Fruit fly (Drosophila melanogaster) whole organism, pupa: Measurements from ENCODE around the gene CG10600.

ENCODE experiments used
- CG10348 ChIP-seq: fragments of 200-800 bp; sonication (Bioruptor generic); IDR thresholded peaks from 2 replicates; pipeline ENCODE4 v1.3.6; 2022; ENCODE audit warnings: missing biosample characterization, missing genetic modification characterization
- CG13204 ChIP-seq: fragments of 200-800 bp; sonication (Bioruptor generic); optimal IDR thresholded peaks from 2 replicates; lab custom pipeline; 2018; ENCODE audit warnings: missing biosample characterization, mild to moderate bottlenecking, missing genetic modification characterization, moderate library complexity
- CG14655 ChIP-seq: fragments of 200-800 bp; sonication (Bioruptor generic); optimal IDR thresholded peaks from 3 replicates; lab custom pipeline; 2017; ENCODE audit warnings: mild to moderate bottlenecking, missing biosample characterization, missing genetic modification reagents, missing genetic modification characterization
- CG15710 ChIP-seq: fragments of 200-800 bp; sonication (Bioruptor generic); optimal IDR thresholded peaks from 2 replicates; lab custom pipeline; 2018; ENCODE audit warnings: missing biosample characterization, mild to moderate bottlenecking, missing genetic modification characterization, moderate library complexity
- CG32121 ChIP-seq: fragments of 200-800 bp; sonication (Bioruptor generic); IDR thresholded peaks from 2 replicates; pipeline ENCODE4 v1.3.6; 2022; ENCODE audit warnings: missing biosample characterization, missing genetic modification characterization
- CG34367 ChIP-seq: fragments of 200-800 bp; sonication (Bioruptor generic); optimal IDR thresholded peaks from 2 replicates; lab custom pipeline; 2018; ENCODE audit warnings: missing biosample characterization, mild to moderate bottlenecking, missing genetic modification characterization
- CG4496 ChIP-seq: fragments of 200-800 bp; sonication (Bioruptor generic); IDR thresholded peaks from 3 replicates; pipeline ENCODE4 v1.3.6; 2022; ENCODE audit warnings: missing biosample characterization, missing genetic modification characterization
- CG8159 ChIP-seq: fragments of 200-800 bp; sonication (Bioruptor generic); optimal IDR thresholded peaks from 3 replicates; lab custom pipeline; 2018; ENCODE audit warnings: missing biosample characterization, mild to moderate bottlenecking, missing genetic modification characterization, moderate library complexity
- CG8301 ChIP-seq: fragments of 200-800 bp; sonication (Bioruptor generic); optimal IDR thresholded peaks from 2 replicates; lab custom pipeline; 2018; ENCODE audit warnings: missing biosample characterization, mild to moderate bottlenecking, missing genetic modification characterization
- CG9948 ChIP-seq: fragments of 200-800 bp; sonication (Bioruptor generic); optimal IDR thresholded peaks from 2 replicates; lab custom pipeline; 2018; ENCODE audit warnings: missing biosample characterization, mild to moderate bottlenecking, missing genetic modification characterization, moderate library complexity
- D1 ChIP-seq: fragments of 200-800 bp; sonication (Bioruptor generic); optimal IDR thresholded peaks from 2 replicates; lab custom pipeline; 2018; ENCODE audit warnings: missing biosample characterization, mild to moderate bottlenecking, missing genetic modification characterization, moderate library complexity
- EcR ChIP-seq: fragments of 200-800 bp; sonication (Bioruptor generic); optimal IDR thresholded peaks from 3 replicates; lab custom pipeline; 2019; ENCODE audit warnings: missing biosample characterization, missing genetic modification characterization, mild to moderate bottlenecking, moderate library complexity, missing genetic modification reagents
- Pif1A ChIP-seq: fragments of 200-800 bp; sonication (Bioruptor generic); optimal IDR thresholded peaks from 3 replicates; lab custom pipeline; 2016; ENCODE audit warnings: missing biosample characterization, missing genetic modification characterization
- Pif1B ChIP-seq: fragments of 200-800 bp; sonication (Bioruptor generic); optimal IDR thresholded peaks from 3 replicates; lab custom pipeline; 2016; ENCODE audit warnings: missing biosample characterization, missing genetic modification characterization
- Snoo ChIP-seq: fragments of 200-800 bp; sonication (Bioruptor generic); optimal IDR thresholded peaks from 3 replicates; lab custom pipeline; 2017; ENCODE audit warnings: missing biosample characterization, mild to moderate bottlenecking, missing genetic modification characterization, inconsistent platforms
- fd96Ca ChIP-seq: fragments of 200-800 bp; sonication (Bioruptor generic); IDR thresholded peaks from 3 replicates; pipeline ENCODE4 v1.3.6; 2022; ENCODE audit warnings: missing biosample characterization, missing genetic modification characterization
- gl ChIP-seq: fragments of 200-800 bp; sonication (Bioruptor generic); optimal IDR thresholded peaks from 2 replicates; lab custom pipeline; 2018; ENCODE audit warnings: missing biosample characterization, mild to moderate bottlenecking, missing genetic modification characterization
- rn ChIP-seq: fragments of 200-800 bp; sonication (Bioruptor generic); IDR thresholded peaks from 2 replicates; pipeline ENCODE4 v1.3.6; 2022; ENCODE audit warnings: missing biosample characterization, missing genetic modification characterization

Gene CG10600

DNA sequence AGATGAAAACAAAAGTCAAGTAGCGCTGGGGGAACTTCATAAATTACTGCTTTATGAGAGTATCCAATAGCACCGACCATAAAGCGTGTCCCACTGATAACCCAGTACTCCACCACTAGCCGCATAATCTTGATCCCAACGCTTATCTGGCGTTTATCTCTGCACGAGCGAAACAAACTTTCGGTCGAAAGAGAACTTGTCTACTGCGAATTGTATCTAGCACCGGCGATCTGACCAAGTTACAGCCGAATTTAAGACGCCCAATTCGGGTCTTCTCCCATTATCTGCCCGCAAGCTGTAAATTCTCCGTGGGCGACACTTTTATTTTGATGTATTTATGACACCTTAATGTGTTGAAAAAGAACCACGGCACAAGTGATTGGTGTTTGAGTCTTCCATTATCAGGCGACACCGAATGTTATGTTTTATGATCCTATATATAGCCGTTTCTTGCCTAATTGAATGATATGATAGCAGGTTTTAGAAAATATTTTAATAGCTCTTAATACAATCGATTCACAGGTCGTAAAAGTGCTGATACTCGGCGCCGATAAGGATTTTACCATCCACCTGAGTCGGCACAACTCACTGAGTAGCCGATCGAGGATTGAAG is 49.6 kb downstream of the CG10600 start:
- TF ChIP-seq CG34367 (tag; lab: Kevin White, UChicago) = no peak
- TF ChIP-seq CG8159 = no peak
- no peak for TF ChIP-seq Pif1A (GFP tag; lab: Kevin White, UChicago)
- no peak for TF ChIP-seq fd96Ca (GFP tag; lab: Robert Waterston, UW)

DNA sequence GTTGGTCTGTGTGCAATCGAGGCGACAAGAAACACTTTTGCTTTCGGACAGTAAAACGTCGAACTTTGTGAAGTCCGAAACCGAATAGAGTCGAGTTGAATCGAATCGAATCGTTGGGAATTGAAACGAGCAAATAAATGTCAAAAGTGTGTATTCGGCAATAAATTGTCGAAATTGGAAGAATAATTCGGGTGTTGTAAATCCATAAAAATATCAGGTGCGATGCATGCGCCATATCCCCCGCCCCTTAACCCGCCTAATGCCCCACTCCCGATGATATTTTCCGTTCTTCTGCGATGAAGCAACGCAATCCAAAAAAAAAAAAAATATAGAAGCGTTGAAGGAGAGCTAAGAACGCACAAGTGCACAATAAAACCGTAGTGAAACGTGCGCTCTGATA is 50.5 kb downstream of the CG10600 start:
- TF ChIP-seq D1 (tag; lab: Kevin White, UChicago) (no peak), CG10348 (GFP tag; lab: Robert Waterston, UW) (no peak), CG13204 (no peak), CG32121 (GFP tag; lab: Robert Waterston, UW) (no peak), Pif1B (no peak), fd96Ca (GFP tag; lab: Robert Waterston, UW) (no peak), CG8159 (no peak), Snoo (tag; lab: Kevin White, UChicago) (no peak), Pif1A (GFP tag; lab: Kevin White, UChicago) (no peak), CG8301 (tag; lab: Kevin White, UChicago) (no peak), rn (GFP tag; lab: Robert Waterston, UW) (no peak), CG15710 (no peak), CG34367 (tag; lab: Kevin White, UChicago) (no peak), EcR (GFP tag; lab: Kevin White, UChicago) (no peak), CG14655 (no peak), CG9948 (no peak)

DNA sequence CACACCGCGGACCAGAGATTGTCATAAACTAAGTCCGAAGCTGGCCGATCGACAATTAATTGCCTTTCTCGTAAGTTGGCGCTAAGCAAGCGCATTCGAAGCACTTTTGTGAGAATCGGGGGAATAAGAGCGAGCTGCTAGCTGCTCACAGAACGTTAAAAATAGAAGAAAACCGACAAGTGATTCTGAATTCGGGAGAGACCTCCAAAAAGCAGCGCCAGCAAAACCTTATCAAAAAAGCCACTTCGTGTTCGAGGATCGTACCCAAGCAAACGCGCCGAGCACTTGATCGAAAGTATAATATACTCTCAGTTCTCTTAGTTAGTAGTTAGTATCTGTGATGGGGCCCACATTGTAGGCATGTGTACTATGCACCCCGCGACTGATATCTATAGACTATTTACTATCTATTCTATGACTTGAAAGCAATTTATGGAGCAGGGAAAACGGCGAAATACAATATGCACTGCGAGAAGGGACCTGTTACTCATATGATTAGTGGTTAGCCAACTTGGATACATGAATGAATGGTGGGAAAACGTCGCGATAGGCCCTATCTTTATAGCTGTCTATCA is 52.0 kb downstream of the CG10600 start:
- TF ChIP-seq CG4496 (GFP tag; lab: Robert Waterston, UW) (no peak), Snoo (tag; lab: Kevin White, UChicago) (no peak), CG10348 (GFP tag; lab: Robert Waterston, UW) (no peak), CG8159 (no peak), gl (tag; lab: Kevin White, UChicago) (no peak), Pif1A (GFP tag; lab: Kevin White, UChicago) (no peak), D1 (tag; lab: Kevin White, UChicago) (no peak), CG13204 (no peak)
- TF ChIP-seq, all 21 proteins: peak for 0

DNA sequence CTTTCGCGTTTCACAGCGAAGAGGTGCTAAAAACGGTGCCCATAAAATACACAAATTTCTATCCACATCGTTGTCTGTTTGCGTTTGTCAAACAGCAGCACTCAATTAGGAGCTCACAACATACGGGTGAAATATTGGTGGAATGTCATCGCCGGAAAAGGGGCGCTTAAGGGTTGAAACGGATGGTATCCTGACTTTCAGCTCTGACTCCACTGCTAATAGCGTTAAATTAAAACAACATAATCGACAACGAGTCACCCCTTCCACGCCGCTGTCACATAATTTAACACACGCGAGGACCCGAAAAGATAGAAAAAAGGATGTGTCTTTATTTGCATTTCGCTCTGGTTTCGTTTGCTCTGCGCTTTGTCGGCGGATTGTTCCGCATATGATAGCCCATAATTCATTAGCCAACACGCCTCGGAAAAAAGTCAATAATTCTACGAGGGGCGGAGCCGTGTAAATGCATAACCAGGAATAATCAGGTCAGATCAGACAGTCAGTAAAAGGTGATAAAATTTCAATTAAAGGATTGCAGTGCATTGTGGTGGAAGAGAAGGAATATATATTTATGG is 54.4 kb downstream of the CG10600 start:
- TF ChIP-seq CG10348 (GFP tag; lab: Robert Waterston, UW) = no peak
- TF ChIP-seq D1 (tag; lab: Kevin White, UChicago) = no peak
- no peak for TF ChIP-seq CG13204
- no peak for TF ChIP-seq Pif1B
- TF ChIP-seq CG8301 (tag; lab: Kevin White, UChicago) = no peak
